Fruit fly (Drosophila melanogaster): Measurements from ENCODE around the gene Cbp80.

Cbp80 gene

dm6 chrX:4687778-4688399 lies 38.1 kb downstream of the Cbp80 start, which contains the start of gene ctp (continued):
- TF ChIP-seq CG4707 (GFP tag; optimal IDR thresholded peaks at IDR 0.05) (peak; percentile 11), esg (GFP tag; conservative IDR thresholded peaks at IDR 0.05) (no peak), tgo (GFP tag; IDR thresholded peaks at IDR 0.05) (peak; percentile 26; the same call in 2 of the 3 replicates), Pdp1 (GFP tag; optimal IDR thresholded peaks at IDR 0.05) (peak; percentile 48 to 61), CG1529 (GFP tag; optimal IDR thresholded peaks at IDR 0.05) (no peak), CG16813 (GFP tag; IDR thresholded peaks at IDR 0.05; ENCODE audit: partially characterized antibody) (peak; percentile 76), Drgx (GFP tag; IDR thresholded peaks at IDR 0.05) (no peak; the same call in 1 of the 2 replicates), bsh (GFP tag; optimal IDR thresholded peaks at IDR 0.05) (peak; percentile 22 to 39), CG18011 (GFP tag; optimal IDR thresholded peaks at IDR 0.05) (peak; percentile 23), CG33213 (GFP tag; optimal IDR thresholded peaks at IDR 0.05) (peak; percentile 23), CG42726 (GFP tag; IDR thresholded peaks at IDR 0.05; ENCODE audit: partially characterized antibody) (peak; percentile 64; the same call in 1 of the 2 replicates), CG9876 (GFP tag; optimal IDR thresholded peaks at IDR 0.05) (peak; percentile 29), cato (GFP tag; optimal IDR thresholded peaks at IDR 0.05; ENCODE audit: borderline replicate concordance) (no peak), HmgZ (tag; optimal IDR thresholded peaks at IDR 0.05) (peak; percentile 56), CG12769 (tag; optimal IDR thresholded peaks at IDR 0.05) (peak; percentile 79), cwo (GFP tag; optimal IDR thresholded peaks at IDR 0.05) (no peak), Hr39 (optimal IDR thresholded peaks at IDR 0.05) (no peak), lmd (GFP tag; IDR thresholded peaks at IDR 0.05) (peak; percentile 23; the same call in 1 of the 2 replicates), Hand (GFP tag; optimal IDR thresholded peaks at IDR 0.05) (peak; percentile 22), Usf (GFP tag; optimal IDR thresholded peaks at IDR 0.05) (no peak), tna (GFP tag; IDR thresholded peaks at IDR 0.05; ENCODE audit: partially characterized antibody) (no peak; the same call in none of the 2 replicates), vfl (GFP tag; optimal IDR thresholded peaks at IDR 0.05) (peak; percentile 40), gcm2 (GFP tag; optimal IDR thresholded peaks at IDR 0.05) (no peak), CG15696 (tag; optimal IDR thresholded peaks at IDR 0.05) (peak; percentile 2), Dip2 (GFP tag; IDR thresholded peaks at IDR 0.05) (no peak), CG13894 (tag; optimal IDR thresholded peaks at IDR 0.05) (peak; percentile 77), salm (tag; optimal IDR thresholded peaks at IDR 0.05) (no peak), Sox100B (GFP tag; optimal IDR thresholded peaks at IDR 0.05) (no peak), CG7786 (GFP tag; optimal IDR thresholded peaks at IDR 0.05) (peak; percentile 30), CG7928 (GFP tag; optimal IDR thresholded peaks at IDR 0.05) (peak; percentile 10), gfzf (GFP tag; optimal IDR thresholded peaks at IDR 0.05) (peak; percentile 33), CG2120 (GFP tag; optimal IDR thresholded peaks at IDR 0.05) (peak; percentile 80), sug (tag; optimal IDR thresholded peaks at IDR 0.05) (peak; percentile 58), hth (optimal IDR thresholded peaks at IDR 0.05) (no peak), CG1792 (GFP tag; optimal IDR thresholded peaks at IDR 0.05) (no peak), Asciz (GFP tag; optimal IDR thresholded peaks at IDR 0.05) (peak; percentile 100), CG10654 (GFP tag; optimal IDR thresholded peaks at IDR 0.05) (no peak), Dbx (GFP tag; IDR thresholded peaks at IDR 0.05) (peak; percentile 66; the same call in 1 of the 3 replicates), mld (GFP tag; IDR thresholded peaks at IDR 0.05; ENCODE audit: partially characterized antibody) (peak; percentile 61; the same call in 1 of the 3 replicates), CG31388 (GFP tag; optimal IDR thresholded peaks at IDR 0.05) (no peak), CG5180 (GFP tag; optimal IDR thresholded peaks at IDR 0.05) (peak; percentile 6), CG4360 (GFP tag; IDR thresholded peaks at IDR 0.05) (no peak), Bdp1 (GFP tag; optimal IDR thresholded peaks at IDR 0.05) (no peak), CG6254 (GFP tag; optimal IDR thresholded peaks at IDR 0.05) (peak; percentile 26), ftz-f1 (GFP tag; optimal IDR thresholded peaks at IDR 0.05) (peak; percentile 14), lov (optimal IDR thresholded peaks at IDR 0.05) (no peak), lov (GFP tag; IDR thresholded peaks at IDR 0.05) (no peak), lbe (GFP tag; optimal IDR thresholded peaks at IDR 0.05) (peak; percentile 21), dm (GFP tag; optimal IDR thresholded peaks at IDR 0.05) (peak; percentile 8), pho (GFP tag; optimal IDR thresholded peaks at IDR 0.05) (peak; percentile 55)
